Fruit fly (Drosophila melanogaster) ovary, adult (tissue): Measurements from ENCODE around the gene CG1572.
A peak's percentile ranks its signal among the peaks of the same experiment; 100 is the strongest.
"Not testable (repeated sequence)": the region's sequence is repeated elsewhere in the genome, so short reads cannot be mapped to it uniquely, and the experiment has no call there.

ENCODE experiments used
- CG17801 ChIP-seq: fragments of 200-800 bp; optimal IDR thresholded peaks from 2 replicates; lab custom pipeline; 2019; ENCODE audit warnings: missing biosample characterization, mild to moderate bottlenecking, missing genetic modification characterization, moderate library complexity; ENCODE audit not compliant: partially characterized antibody

The CG1572 gene

dm6 chrX:11558389-11558908 is at the start of gene CG1572:
Gene CG1572, minus strand, starts transcription at chrX:11558654.
- TF ChIP-seq CG17801 = peak; percentile 36

dm6 chrX:11604094-11604493 is 45.6 kb upstream of the CG1572 start, which contains the start of gene CG2533:
Gene CG2533, minus strand, starts transcription at chrX:11604194.
- TF ChIP-seq CG17801 = no peak

dm6 chrX:11601408-11601807 is 43.0 kb upstream of the CG1572 start:
- no peak for TF ChIP-seq CG17801

dm6 chrX:11600795-11601358 is 42.4 kb upstream of the CG1572 start:
- peak; percentile 48 for TF ChIP-seq CG17801

- TF ChIP-seq CG17801 = not testable (repeated sequence)
These were observed 41.1 kb upstream of the CG1572 start, which contains the start of gene rho-4 for dm6 chrX:11599589-11599988. Gene rho-4, plus strand, starts transcription at chrX:11599838.

- no peak for TF ChIP-seq CG17801
These were observed 25.6 kb upstream of the CG1572 start, which contains the start of gene pkm for dm6 chrX:11584075-11584474. Gene pkm, minus strand, starts transcription at chrX:11584175.

- TF ChIP-seq CG17801 = no peak
These were observed 21.9 kb upstream of the CG1572 start, which contains the start of gene nod for dm6 chrX:11580200-11580840. Gene nod, plus strand, starts transcription at chrX:11580772.

- TF ChIP-seq CG17801 = no peak
These were observed 20.4 kb upstream of the CG1572 start for dm6 chrX:11578841-11579240.

- peak; percentile 83 for TF ChIP-seq CG17801
These were observed 18.1 kb upstream of the CG1572 start, which contains the start of gene CG11695 for dm6 chrX:11576540-11576939. Gene CG11695, plus strand, starts transcription at chrX:11576883.

- no peak for TF ChIP-seq CG17801
These were observed 15.1 kb upstream of the CG1572 start, which contains the start of gene CG11696 for dm6 chrX:11573529-11573928. Gene CG11696, plus strand, starts transcription at chrX:11573731.

- no peak for TF ChIP-seq CG17801
These were observed 13.9 kb upstream of the CG1572 start, which contains the start of the genes Kmn1 and Reepl1 for dm6 chrX:11572270-11572914. Gene Kmn1, minus strand, starts transcription at chrX:11572442. Gene Reepl1, plus strand, starts transcription at chrX:11572707.

- peak; percentile 77 for TF ChIP-seq CG17801
These were observed 11.7 kb upstream of the CG1572 start, which contains the start of the genes Polr2A and CG11699 for dm6 chrX:11569956-11570695. Gene Polr2A, minus strand, starts transcription at chrX:11570326. Gene CG11699, plus strand, starts transcription at chrX:11570621.

dm6 chrX:11561450-11562040 is 3.1 kb upstream of the CG1572 start, which contains the start of gene PGRP-SA:
Gene PGRP-SA, plus strand, starts transcription at chrX:11561643.
- peak; percentile 45 for TF ChIP-seq CG17801

dm6 chrX:11559728-11560724 is 1.6 kb upstream of the CG1572 start:
- TF ChIP-seq CG17801 = peak; percentile 95
